Fruit fly (Drosophila melanogaster) whole organism, pupa: ENCODE data around the gene CG16974.

Experiments
- CG10348 ChIP-seq: fragments of 200-800 bp; sonication (Bioruptor generic); IDR thresholded peaks from 2 replicates; pipeline ENCODE4 v1.3.6; 2022; ENCODE audit warnings: missing biosample characterization, missing genetic modification characterization
- CG12605 ChIP-seq: fragments of 200-800 bp; sonication (Bioruptor generic); IDR thresholded peaks from 2 replicates; pipeline ENCODE4 v1.3.6; 2022; ENCODE audit warnings: missing biosample characterization, missing genetic modification characterization
- CG13204 ChIP-seq: fragments of 200-800 bp; sonication (Bioruptor generic); optimal IDR thresholded peaks from 2 replicates; lab custom pipeline; 2018; ENCODE audit warnings: missing biosample characterization, mild to moderate bottlenecking, missing genetic modification characterization, moderate library complexity
- CG14655 ChIP-seq: fragments of 200-800 bp; sonication (Bioruptor generic); optimal IDR thresholded peaks from 3 replicates; lab custom pipeline; 2017; ENCODE audit warnings: mild to moderate bottlenecking, missing biosample characterization, missing genetic modification reagents, missing genetic modification characterization
- CG15710 ChIP-seq: fragments of 200-800 bp; sonication (Bioruptor generic); optimal IDR thresholded peaks from 2 replicates; lab custom pipeline; 2018; ENCODE audit warnings: missing biosample characterization, mild to moderate bottlenecking, missing genetic modification characterization, moderate library complexity
- CG17806 ChIP-seq: fragments of 200-800 bp; sonication (Bioruptor generic); optimal IDR thresholded peaks from 2 replicates; lab custom pipeline; 2018; ENCODE audit warnings: missing biosample characterization, mild to moderate bottlenecking, missing genetic modification characterization, moderate library complexity
- CG32121 ChIP-seq: fragments of 200-800 bp; sonication (Bioruptor generic); IDR thresholded peaks from 2 replicates; pipeline ENCODE4 v1.3.6; 2022; ENCODE audit warnings: missing biosample characterization, missing genetic modification characterization
- CG34367 ChIP-seq: fragments of 200-800 bp; sonication (Bioruptor generic); optimal IDR thresholded peaks from 2 replicates; lab custom pipeline; 2018; ENCODE audit warnings: missing biosample characterization, mild to moderate bottlenecking, missing genetic modification characterization
- CG4496 ChIP-seq: fragments of 200-800 bp; sonication (Bioruptor generic); IDR thresholded peaks from 3 replicates; pipeline ENCODE4 v1.3.6; 2022; ENCODE audit warnings: missing biosample characterization, missing genetic modification characterization
- CG8159 ChIP-seq: fragments of 200-800 bp; sonication (Bioruptor generic); optimal IDR thresholded peaks from 3 replicates; lab custom pipeline; 2018; ENCODE audit warnings: missing biosample characterization, mild to moderate bottlenecking, missing genetic modification characterization, moderate library complexity
- CG8301 ChIP-seq: fragments of 200-800 bp; sonication (Bioruptor generic); optimal IDR thresholded peaks from 2 replicates; lab custom pipeline; 2018; ENCODE audit warnings: missing biosample characterization, mild to moderate bottlenecking, missing genetic modification characterization
- CG9948 ChIP-seq: fragments of 200-800 bp; sonication (Bioruptor generic); optimal IDR thresholded peaks from 2 replicates; lab custom pipeline; 2018; ENCODE audit warnings: missing biosample characterization, mild to moderate bottlenecking, missing genetic modification characterization, moderate library complexity
- D1 ChIP-seq: fragments of 200-800 bp; sonication (Bioruptor generic); optimal IDR thresholded peaks from 2 replicates; lab custom pipeline; 2018; ENCODE audit warnings: missing biosample characterization, mild to moderate bottlenecking, missing genetic modification characterization, moderate library complexity
- EcR ChIP-seq: fragments of 200-800 bp; sonication (Bioruptor generic); optimal IDR thresholded peaks from 3 replicates; lab custom pipeline; 2019; ENCODE audit warnings: missing biosample characterization, missing genetic modification characterization, mild to moderate bottlenecking, moderate library complexity, missing genetic modification reagents
- Ets98B ChIP-seq: fragments of 200-800 bp; sonication (Bioruptor generic); IDR thresholded peaks from 2 replicates; pipeline ENCODE4 v1.3.6; 2022; ENCODE audit warnings: missing biosample characterization, missing genetic modification characterization
- Pif1A ChIP-seq: fragments of 200-800 bp; sonication (Bioruptor generic); optimal IDR thresholded peaks from 3 replicates; lab custom pipeline; 2016; ENCODE audit warnings: missing biosample characterization, missing genetic modification characterization
- Pif1B ChIP-seq: fragments of 200-800 bp; sonication (Bioruptor generic); optimal IDR thresholded peaks from 3 replicates; lab custom pipeline; 2016; ENCODE audit warnings: missing biosample characterization, missing genetic modification characterization
- Snoo ChIP-seq: fragments of 200-800 bp; sonication (Bioruptor generic); optimal IDR thresholded peaks from 3 replicates; lab custom pipeline; 2017; ENCODE audit warnings: missing biosample characterization, mild to moderate bottlenecking, missing genetic modification characterization, inconsistent platforms
- fd96Ca ChIP-seq: fragments of 200-800 bp; sonication (Bioruptor generic); IDR thresholded peaks from 3 replicates; pipeline ENCODE4 v1.3.6; 2022; ENCODE audit warnings: missing biosample characterization, missing genetic modification characterization
- gl ChIP-seq: fragments of 200-800 bp; sonication (Bioruptor generic); optimal IDR thresholded peaks from 2 replicates; lab custom pipeline; 2018; ENCODE audit warnings: missing biosample characterization, mild to moderate bottlenecking, missing genetic modification characterization
- rn ChIP-seq: fragments of 200-800 bp; sonication (Bioruptor generic); IDR thresholded peaks from 2 replicates; pipeline ENCODE4 v1.3.6; 2022; ENCODE audit warnings: missing biosample characterization, missing genetic modification characterization

Gene CG16974

dm6 chr2L:13145035-13145683, 46.6 kb downstream of the CG16974 start:
- TF ChIP-seq CG14655: peak; percentile 30
- no peak for TF ChIP-seq CG15710 (tag; lab: Kevin White, UChicago)
- TF ChIP-seq CG13204 (GFP tag; lab: Kevin White, UChicago): no peak
- TF ChIP-seq EcR (GFP tag; lab: Kevin White, UChicago): no peak
- TF ChIP-seq gl: no peak
- TF ChIP-seq CG9948 (tag; lab: Kevin White, UChicago): no peak
- 0 out of 2 replicates have a peak, but pooled peaks have one; percentile 34 for TF ChIP-seq Ets98B (GFP tag; lab: Robert Waterston, UW)
- 0 out of 3 replicates have a peak, but pooled peaks have one; percentile 23 for TF ChIP-seq fd96Ca (GFP tag; lab: Robert Waterston, UW)
- TF ChIP-seq CG8159 (tag; lab: Kevin White, UChicago): peak; percentile 24
- peak; percentile 73 for TF ChIP-seq CG32121 (GFP tag; lab: Robert Waterston, UW)
- TF ChIP-seq Pif1B: peak; percentile 8
- TF ChIP-seq D1 (tag; lab: Kevin White, UChicago): no peak
- peak; percentile 18 for TF ChIP-seq CG8301 (tag; lab: Kevin White, UChicago)
- peak; percentile 66; the same call in 2 of the 3 replicates for TF ChIP-seq CG4496 (GFP tag; lab: Robert Waterston, UW)
- TF ChIP-seq CG12605 (GFP tag; lab: Robert Waterston, UW): no peak
- no peak for TF ChIP-seq Snoo (tag; lab: Kevin White, UChicago)
- peak; percentile 50; the same call in 1 of the 2 replicates for TF ChIP-seq rn (GFP tag; lab: Robert Waterston, UW)
- TF ChIP-seq Pif1A (GFP tag; lab: Kevin White, UChicago): no peak
- TF ChIP-seq CG10348 (GFP tag; lab: Robert Waterston, UW): no peak
- TF ChIP-seq CG17806: peak; percentile 1
- no peak for TF ChIP-seq CG34367 (tag; lab: Kevin White, UChicago)

dm6 chr2L:13143522-13143921, 48.3 kb downstream of the CG16974 start, which contains the start of gene CG16978:
TSS of gene CG16978 (minus strand) at chr2L:13143622.
- no peak for TF ChIP-seq Pif1A (GFP tag; lab: Kevin White, UChicago)
- no peak for TF ChIP-seq CG4496 (GFP tag; lab: Robert Waterston, UW)
- TF ChIP-seq Pif1B: no peak
- no peak for TF ChIP-seq CG12605 (GFP tag; lab: Robert Waterston, UW)
- TF ChIP-seq rn (GFP tag; lab: Robert Waterston, UW): no peak
- no peak for TF ChIP-seq EcR (GFP tag; lab: Kevin White, UChicago)
- TF ChIP-seq CG9948 (tag; lab: Kevin White, UChicago): no peak
- TF ChIP-seq Ets98B (GFP tag; lab: Robert Waterston, UW): no peak
- TF ChIP-seq fd96Ca (GFP tag; lab: Robert Waterston, UW): no peak
- TF ChIP-seq CG10348 (GFP tag; lab: Robert Waterston, UW): no peak
- TF ChIP-seq CG34367 (tag; lab: Kevin White, UChicago): no peak
- TF ChIP-seq CG8301 (tag; lab: Kevin White, UChicago): no peak

dm6 chr2L:13142803-13143202, 49.0 kb downstream of the CG16974 start, which contains the start of gene CG9928:
TSS of gene CG9928 (minus strand) at chr2L:13142903.
- TF ChIP-seq rn (GFP tag; lab: Robert Waterston, UW): no peak
- no peak for TF ChIP-seq CG34367 (tag; lab: Kevin White, UChicago)
- TF ChIP-seq CG32121 (GFP tag; lab: Robert Waterston, UW): no peak
- no peak for TF ChIP-seq CG8159 (tag; lab: Kevin White, UChicago)
- TF ChIP-seq, all 21 proteins: peak for 0

DNA sequence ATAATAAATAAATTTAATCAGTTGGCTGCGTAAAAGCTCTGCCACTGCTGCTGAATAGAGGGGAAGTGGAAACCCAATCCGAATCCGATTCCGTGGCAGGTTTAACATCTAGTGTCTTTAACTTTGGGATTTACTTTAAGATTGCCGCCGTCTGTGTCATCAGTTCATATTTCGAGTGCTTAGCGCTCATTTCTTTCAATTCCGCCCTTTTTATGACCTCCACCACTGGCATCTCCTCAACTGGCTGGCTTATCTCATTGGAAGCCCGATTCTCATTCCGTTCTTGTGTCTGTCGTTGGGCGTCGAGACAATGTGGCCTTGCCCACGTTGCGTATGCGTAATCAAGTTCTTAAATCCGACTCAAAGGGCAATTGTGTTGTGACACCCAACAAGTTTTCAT, 50.9 kb downstream of the CG16974 start:
- TF ChIP-seq fd96Ca (GFP tag; lab: Robert Waterston, UW): no peak
- no peak for TF ChIP-seq CG4496 (GFP tag; lab: Robert Waterston, UW)
- TF ChIP-seq CG13204 (GFP tag; lab: Kevin White, UChicago): no peak
- TF ChIP-seq CG8301 (tag; lab: Kevin White, UChicago): no peak
- TF ChIP-seq EcR (GFP tag; lab: Kevin White, UChicago): no peak
- no peak for TF ChIP-seq Pif1A (GFP tag; lab: Kevin White, UChicago)
- TF ChIP-seq CG15710 (tag; lab: Kevin White, UChicago): no peak
- no peak for TF ChIP-seq Pif1B
- no peak for TF ChIP-seq CG12605 (GFP tag; lab: Robert Waterston, UW)
- no peak for TF ChIP-seq Ets98B (GFP tag; lab: Robert Waterston, UW)
- no peak for TF ChIP-seq CG9948 (tag; lab: Kevin White, UChicago)
- TF ChIP-seq CG17806: no peak
- no peak for TF ChIP-seq CG14655

DNA sequence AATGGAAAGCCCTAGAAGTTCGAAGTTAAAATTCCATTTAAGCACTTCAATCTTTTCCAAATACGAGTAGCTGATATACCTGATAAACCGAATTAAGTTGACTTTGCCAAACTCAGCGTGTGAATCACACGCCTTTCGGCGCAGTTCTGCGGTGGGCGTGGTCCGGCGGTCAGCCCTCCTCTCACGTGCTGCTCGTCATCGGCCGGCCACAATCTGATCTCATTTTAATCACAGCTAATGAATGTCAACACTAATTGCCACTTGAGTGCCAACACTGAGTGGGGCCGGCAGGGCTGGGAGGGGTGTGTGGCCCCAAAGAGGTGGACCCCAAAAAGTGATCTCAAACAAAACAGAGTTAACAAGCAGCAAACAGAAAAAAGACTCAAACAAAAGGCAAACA, 55.9 kb downstream of the CG16974 start:
- TF ChIP-seq CG10348 (GFP tag; lab: Robert Waterston, UW) (no peak), Pif1B (no peak), CG4496 (GFP tag; lab: Robert Waterston, UW) (no peak), Pif1A (GFP tag; lab: Kevin White, UChicago) (no peak), CG15710 (tag; lab: Kevin White, UChicago) (no peak), EcR (GFP tag; lab: Kevin White, UChicago) (no peak), CG32121 (GFP tag; lab: Robert Waterston, UW) (no peak), Ets98B (GFP tag; lab: Robert Waterston, UW) (no peak), CG8159 (tag; lab: Kevin White, UChicago) (no peak), rn (GFP tag; lab: Robert Waterston, UW) (no peak), CG34367 (tag; lab: Kevin White, UChicago) (no peak), CG9948 (tag; lab: Kevin White, UChicago) (no peak), Snoo (tag; lab: Kevin White, UChicago) (no peak), CG12605 (GFP tag; lab: Robert Waterston, UW) (no peak), CG17806 (no peak), CG14655 (no peak), gl (no peak), D1 (tag; lab: Kevin White, UChicago) (no peak)
